Fruit fly (Drosophila melanogaster) whole organism, embryonic: ENCODE results near the gene Rpp14a.

Experiments
- Adf1 ChIP-seq: fragments of 200-800 bp; sonication (Bioruptor generic); IDR thresholded peaks from 2 replicates; pipeline ENCODE4 v1.3.6; 2022; ENCODE audit warnings: missing biosample characterization, missing genetic modification characterization
- Blimp-1 ChIP-seq: fragments of 200-800 bp; sonication (Bioruptor generic); optimal IDR thresholded peaks from 3 replicates; lab custom pipeline; 2018; ENCODE audit warnings: missing biosample characterization, missing genetic modification characterization, mild to moderate bottlenecking, moderate library complexity, missing genetic modification reagents
- CG11398 ChIP-seq: fragments of 200-800 bp; sonication (Bioruptor generic); optimal IDR thresholded peaks from 2 replicates; lab custom pipeline; 2016; ENCODE audit warnings: missing biosample characterization, missing genetic modification characterization
- CG13287 ChIP-seq: fragments of 200-800 bp; sonication (Bioruptor generic); IDR thresholded peaks from 2 replicates; pipeline ENCODE4 v1.3.6; 2022; ENCODE audit warnings: missing biosample characterization, missing genetic modification characterization; ENCODE audit not compliant: partially characterized antibody
- CG14860 ChIP-seq: fragments of 200-800 bp; sonication (Bioruptor generic); IDR thresholded peaks from 3 replicates; pipeline ENCODE4 v1.3.6; 2022; ENCODE audit warnings: missing biosample characterization, missing genetic modification characterization; ENCODE audit not compliant: partially characterized antibody
- CG17385 ChIP-seq: fragments of 200-800 bp; sonication (Bioruptor generic); optimal IDR thresholded peaks from 3 replicates; lab custom pipeline; 2018; ENCODE audit warnings: missing biosample characterization, mild to moderate bottlenecking, missing genetic modification characterization
- CG32532 ChIP-seq: fragments of 200-800 bp; sonication (Bioruptor generic); IDR thresholded peaks from 2 replicates; pipeline ENCODE4 v1.3.6; 2022; ENCODE audit warnings: missing biosample characterization, missing genetic modification characterization
- CG34224 ChIP-seq: fragments of 200-800 bp; sonication (Bioruptor generic); IDR thresholded peaks from 3 replicates; pipeline ENCODE4 v1.3.6; 2022; ENCODE audit warnings: missing biosample characterization, missing genetic modification characterization; ENCODE audit not compliant: partially characterized antibody
- CG8388 ChIP-seq: fragments of 200-800 bp; sonication (Bioruptor generic); optimal IDR thresholded peaks from 2 replicates; lab custom pipeline; 2019; ENCODE audit warnings: missing biosample characterization, mild to moderate bottlenecking, missing genetic modification characterization, moderate library complexity
- CG9817 ChIP-seq: fragments of 200-800 bp; sonication (Bioruptor generic); optimal IDR thresholded peaks from 2 replicates; lab custom pipeline; 2018; ENCODE audit warnings: missing biosample characterization, mild to moderate bottlenecking, missing genetic modification characterization, moderate library complexity
- Dll ChIP-seq: fragments of 200-800 bp; sonication (Bioruptor generic); IDR thresholded peaks from 4 replicates; pipeline ENCODE4 v1.3.6; 2022; ENCODE audit warnings: missing biosample characterization, missing genetic modification characterization; ENCODE audit not compliant: partially characterized antibody
- E2f1 ChIP-seq: fragments of 200-800 bp; sonication (Bioruptor generic); IDR thresholded peaks from 2 replicates; pipeline ENCODE4 v1.3.6; 2022; ENCODE audit warnings: missing biosample characterization, missing genetic modification characterization
- Med ChIP-seq: fragments of 200-800 bp; sonication (Bioruptor generic); peaks from one replicate; lab custom pipeline; 2016; ENCODE audit warnings: missing biosample characterization, missing genetic modification characterization, mild to moderate bottlenecking, inconsistent platforms, moderate library complexity
- NK7.1 ChIP-seq: fragments of 200-800 bp; sonication (Bioruptor generic); optimal IDR thresholded peaks from 3 replicates; lab custom pipeline; 2016; ENCODE audit warnings: missing biosample characterization, missing genetic modification characterization
- Opbp ChIP-seq: fragments of 200-800 bp; sonication (Bioruptor generic); IDR thresholded peaks from 3 replicates; pipeline ENCODE4 v1.3.6; 2022; ENCODE audit warnings: missing biosample characterization, missing genetic modification characterization; ENCODE audit not compliant: partially characterized antibody
- Side ChIP-seq: fragments of 200-800 bp; sonication (Bioruptor generic); optimal IDR thresholded peaks from 2 replicates; lab custom pipeline; 2016; ENCODE audit warnings: missing biosample characterization, missing genetic modification characterization
- Trl ChIP-seq, 3 experiments: fragments of >200 bp in 2 of 3; fragments of 200-800 bp in 1 of 3; sonication (Bioruptor generic) in 1 of 3; optimal IDR thresholded peaks; 2 replicates in 1 of 3; 3 replicates in 2 of 3; lab custom pipeline; 2016 to 2017; ENCODE audit warnings: missing biosample characterization in 1 of 3, missing genetic modification characterization in 1 of 3
- Usf ChIP-seq: fragments of 200-800 bp; sonication (Bioruptor generic); optimal IDR thresholded peaks from 2 replicates; lab custom pipeline; 2017; ENCODE audit warnings: missing genotype, missing biosample characterization, missing genetic modification characterization
- ash1 ChIP-seq: fragments of 200-800 bp; sonication (Bioruptor generic); optimal IDR thresholded peaks from 2 replicates; lab custom pipeline; 2018; ENCODE audit warnings: missing biosample characterization, mild to moderate bottlenecking, missing genetic modification characterization
- chinmo ChIP-seq: fragments of 200-800 bp; sonication (Bioruptor generic); IDR thresholded peaks from 4 replicates; pipeline ENCODE4 v1.3.6; 2022; ENCODE audit warnings: missing biosample characterization, missing genetic modification characterization; ENCODE audit not compliant: partially characterized antibody
- chm ChIP-seq: fragments of 200-800 bp; sonication (Bioruptor generic); IDR thresholded peaks from 2 replicates; pipeline ENCODE4 v1.3.6; 2022; ENCODE audit warnings: missing biosample characterization, missing genetic modification characterization
- corto ChIP-seq: fragments of 200-800 bp; sonication (Bioruptor generic); optimal IDR thresholded peaks from 2 replicates; lab custom pipeline; 2016; ENCODE audit warnings: missing biosample characterization, mild to moderate bottlenecking, missing genetic modification characterization, moderate library complexity
- crp ChIP-seq, 2 experiments: fragments of 200-800 bp; sonication (Bioruptor generic); optimal IDR thresholded peaks; 2 replicates in 1 of 2; 3 replicates in 1 of 2; lab custom pipeline; 2017; ENCODE audit warnings: missing biosample characterization in 2 of 2, missing genetic modification characterization in 2 of 2, mild to moderate bottlenecking in 1 of 2, moderate library complexity in 1 of 2
- exex ChIP-seq: fragments of 200-800 bp; sonication (Bioruptor generic); optimal IDR thresholded peaks from 4 replicates; lab custom pipeline; 2018; ENCODE audit warnings: missing biosample characterization, mild to moderate bottlenecking, missing genetic modification characterization, moderate library complexity
- hbn ChIP-seq: fragments of 200-800 bp; sonication (Bioruptor generic); IDR thresholded peaks from 2 replicates; pipeline ENCODE4 v1.3.6; 2022; ENCODE audit warnings: missing biosample characterization, missing genetic modification characterization; ENCODE audit not compliant: partially characterized antibody
- hkb ChIP-seq, 2 experiments: fragments of 200-800 bp in 1 of 2; fragments of >200 bp in 1 of 2; sonication (Bioruptor generic) in 1 of 2; IDR thresholded peaks in 1 of 2; optimal IDR thresholded peaks in 1 of 2; 2 replicates each; pipeline versions ENCODE4 v1.3.6 to Lab custom; 2017 to 2022; ENCODE audit warnings: missing biosample characterization in 1 of 2, missing genetic modification characterization in 1 of 2
- hth ChIP-seq: fragments of >200 bp; optimal IDR thresholded peaks from 2 replicates; lab custom pipeline; 2017; ENCODE audit warnings: inconsistent platforms
- inv ChIP-seq: fragments of 200-800 bp; sonication (Bioruptor generic); IDR thresholded peaks from 2 replicates; pipeline ENCODE4 v1.3.6; 2022; ENCODE audit warnings: missing biosample characterization, missing genetic modification characterization; ENCODE audit not compliant: partially characterized antibody
- lbe ChIP-seq: fragments of 200-800 bp; sonication (Bioruptor generic); optimal IDR thresholded peaks from 2 replicates; lab custom pipeline; 2016; ENCODE audit warnings: missing biosample characterization, mild to moderate bottlenecking, missing genetic modification characterization
- nerfin-2 ChIP-seq: fragments of 200-800 bp; sonication (Bioruptor generic); IDR thresholded peaks from 2 replicates; pipeline ENCODE4 v1.3.6; 2022; ENCODE audit warnings: missing biosample characterization, missing genetic modification characterization; ENCODE audit not compliant: partially characterized antibody
- oc ChIP-seq: fragments of 200-800 bp; sonication (Bioruptor generic); optimal IDR thresholded peaks from 2 replicates; lab custom pipeline; 2018; ENCODE audit warnings: missing biosample characterization, mild to moderate bottlenecking, missing genetic modification characterization, moderate library complexity
- repo ChIP-seq: fragments of 200-800 bp; sonication (Bioruptor generic); optimal IDR thresholded peaks from 2 replicates; lab custom pipeline; 2016; ENCODE audit warnings: missing biosample characterization, missing genetic modification characterization
- seq ChIP-seq: fragments of 200-800 bp; sonication (Bioruptor generic); IDR thresholded peaks from 2 replicates; pipeline ENCODE4 v1.3.6; 2022; ENCODE audit warnings: missing biosample characterization, missing genetic modification characterization
- slou ChIP-seq: fragments of 200-800 bp; sonication (Bioruptor generic); optimal IDR thresholded peaks from 3 replicates; lab custom pipeline; 2016; ENCODE audit warnings: missing biosample characterization, missing genetic modification characterization
- sna ChIP-seq: fragments of 200-800 bp; sonication (Bioruptor generic); IDR thresholded peaks from 2 replicates; pipeline ENCODE4 v1.3.6; 2022; ENCODE audit warnings: missing biosample characterization, missing genetic modification characterization; ENCODE audit not compliant: partially characterized antibody
- sob ChIP-seq: fragments of 200-800 bp; sonication (Bioruptor generic); IDR thresholded peaks from 2 replicates; pipeline ENCODE4 v1.3.6; 2022; ENCODE audit warnings: missing biosample characterization, missing genetic modification characterization
- sqz ChIP-seq: fragments of 200-800 bp; sonication (Bioruptor generic); optimal IDR thresholded peaks from 3 replicates; lab custom pipeline; 2018; ENCODE audit warnings: missing biosample characterization, mild to moderate bottlenecking, missing genetic modification characterization
- tna ChIP-seq: fragments of 200-800 bp; sonication (Bioruptor generic); IDR thresholded peaks from 2 replicates; pipeline ENCODE4 v1.3.6; 2022; ENCODE audit warnings: missing biosample characterization, missing genetic modification characterization; ENCODE audit not compliant: partially characterized antibody
- toy ChIP-seq: fragments of 200-800 bp; sonication (Bioruptor generic); IDR thresholded peaks from 2 replicates; pipeline ENCODE4 v1.3.6; 2022; ENCODE audit warnings: missing biosample characterization, missing genetic modification characterization
- unc-4 ChIP-seq: fragments of 200-800 bp; sonication (Bioruptor generic); IDR thresholded peaks from 2 replicates; pipeline ENCODE4 v1.3.6; 2022; ENCODE audit warnings: missing biosample characterization, missing genetic modification characterization; ENCODE audit not compliant: partially characterized antibody
- z ChIP-seq: fragments of 200-800 bp; sonication (Bioruptor generic); IDR thresholded peaks from 3 replicates; pipeline ENCODE4 v1.3.6; 2022; ENCODE audit warnings: missing biosample characterization, missing genetic modification characterization
- zen2 ChIP-seq: fragments of 200-800 bp; sonication (Bioruptor generic); IDR thresholded peaks from 3 replicates; pipeline ENCODE4 v1.3.6; 2022; ENCODE audit warnings: missing biosample characterization, missing genetic modification characterization; ENCODE audit not compliant: partially characterized antibody

Rpp14a gene

dm6 chr3R:30099341-30099871, 42.7 kb downstream of the Rpp14a start (continued):
- TF ChIP-seq CG13287: peak; percentile 76
- peak; percentile 58 for TF ChIP-seq Med (GFP tag; lab: Kevin White, UChicago)
- peak; percentile 22 for TF ChIP-seq Side (GFP tag; lab: Kevin White, UChicago)
- no peak for TF ChIP-seq hth
- no peak for TF ChIP-seq slou
- TF ChIP-seq sqz (GFP tag; lab: Kevin White, UChicago): peak; percentile 63
- 0 out of 3 replicates have a peak, but pooled peaks have one; percentile 24 for TF ChIP-seq CG14860
- peak; percentile 71 for TF ChIP-seq zen2 (GFP tag; lab: Robert Waterston, UW)
- TF ChIP-seq CG17385: peak; percentile 7
- no peak for TF ChIP-seq toy (GFP tag; lab: Robert Waterston, UW)
- no peak for TF ChIP-seq crp (GFP tag; optimal IDR thresholded peaks at IDR 0.05; lab: Kevin White, UChicago)
- TF ChIP-seq repo (GFP tag; lab: Kevin White, UChicago): peak; percentile 22
- TF ChIP-seq unc-4 (GFP tag; lab: Robert Waterston, UW): peak; percentile 63
- no peak for TF ChIP-seq CG11398 (GFP tag; lab: Kevin White, UChicago)
- TF ChIP-seq seq (GFP tag; lab: Robert Waterston, UW): no peak
- TF ChIP-seq oc (tag; lab: Kevin White, UChicago): no peak
- TF ChIP-seq CG8388: no peak
- no peak for TF ChIP-seq Blimp-1 (GFP tag; lab: Kevin White, UChicago)
- TF ChIP-seq hkb (optimal IDR thresholded peaks at IDR 0.05; lab: Kevin White, UChicago): no peak
- peak; percentile 8; the same call in 1 of the 2 replicates for TF ChIP-seq hkb (GFP tag; IDR thresholded peaks at IDR 0.05; lab: Robert Waterston, UW)
- TF ChIP-seq z (GFP tag; lab: Robert Waterston, UW): peak; percentile 99
- peak; percentile 80 for TF ChIP-seq CG34224 (GFP tag; lab: Robert Waterston, UW)
- TF ChIP-seq ash1 (GFP tag; lab: Kevin White, UChicago): no peak
- TF ChIP-seq sna (GFP tag; lab: Robert Waterston, UW): peak; percentile 72
- TF ChIP-seq corto: peak; percentile 9
- peak; percentile 95; the same call in 3 of the 4 replicates for TF ChIP-seq chinmo (GFP tag; lab: Robert Waterston, UW)
- TF ChIP-seq NK7.1 (GFP tag; lab: Kevin White, UChicago): no peak
- no peak for TF ChIP-seq Usf
- peak; percentile 28; the same call in 1 of the 2 replicates for TF ChIP-seq tna (GFP tag; lab: Robert Waterston, UW)
- TF ChIP-seq hbn (GFP tag; lab: Robert Waterston, UW): peak; percentile 60
- TF ChIP-seq CG32532 (GFP tag; lab: Robert Waterston, UW): peak; percentile 41; the same call in 1 of the 2 replicates
- no peak for TF ChIP-seq CG9817 (tag; lab: Kevin White, UChicago)
- no peak for TF ChIP-seq E2f1
- peak; percentile 27; the same call in 1 of the 2 replicates for TF ChIP-seq inv
- TF ChIP-seq Opbp (GFP tag; lab: Robert Waterston, UW): peak; percentile 42; the same call in 1 of the 3 replicates
- TF ChIP-seq chm (GFP tag; lab: Robert Waterston, UW): peak; percentile 76; the same call in 1 of the 2 replicates
- TF ChIP-seq sob: peak; percentile 21; the same call in 1 of the 2 replicates
- TF ChIP-seq Dll (GFP tag; lab: Robert Waterston, UW): peak; percentile 46; the same call in 2 of the 4 replicates
- TF ChIP-seq Trl (optimal IDR thresholded peaks at IDR 0.05; lab: Kevin White, UChicago): peak; percentile 89 to 96
- TF ChIP-seq Trl (GFP tag; optimal IDR thresholded peaks at IDR 0.05; lab: Kevin White, UChicago): peak; percentile 33
- peak; percentile 80 for TF ChIP-seq Adf1 (GFP tag; lab: Robert Waterston, UW)
- TF ChIP-seq lbe (GFP tag; lab: Kevin White, UChicago): peak; percentile 14
- no peak for TF ChIP-seq exex (tag; lab: Kevin White, UChicago)
- TF ChIP-seq nerfin-2 (GFP tag; lab: Robert Waterston, UW): no peak; the same call in 1 of the 2 replicates
- TF ChIP-seq, all 482 proteins: peak for 46
